Fruit fly (Drosophila melanogaster): ENCODE data around the gene CG12715.

Gene CG12715

dm6 chrX:13099919-13100318 lies 44.8 kb upstream of the CG12715 start (continued):
- TF ChIP-seq nerfin-2 (GFP tag; IDR thresholded peaks at IDR 0.05; ENCODE audit: partially characterized antibody) (no peak), fd102C (GFP tag; optimal IDR thresholded peaks at IDR 0.05) (no peak), Gsc (GFP tag; IDR thresholded peaks at IDR 0.05) (peak; percentile 48; the same call in 1 of the 2 replicates), rib (GFP tag; IDR thresholded peaks at IDR 0.05) (peak; percentile 82), Med (GFP tag) (peak; percentile 85), Doc3 (GFP tag; IDR thresholded peaks at IDR 0.05; ENCODE audit: partially characterized antibody) (no peak), H2.0 (GFP tag; IDR thresholded peaks at IDR 0.05) (peak; percentile 90), Ets65A (GFP tag) (peak; percentile 68), CG11560 (tag; IDR thresholded peaks at IDR 0.05) (peak; percentile 62; the same call in 2 of the 3 replicates), CG12104 (GFP tag; optimal IDR thresholded peaks at IDR 0.05) (peak; percentile 46), Lpt (GFP tag; optimal IDR thresholded peaks at IDR 0.05) (no peak), sna (GFP tag; IDR thresholded peaks at IDR 0.05; ENCODE audit: partially characterized antibody) (no peak), CG12391 (tag; optimal IDR thresholded peaks at IDR 0.05) (peak; percentile 79), gt (GFP tag; IDR thresholded peaks at IDR 0.05) (0 out of 2 replicates have a peak, but pooled peaks have one; percentile 46), Hsf (GFP tag; optimal IDR thresholded peaks at IDR 0.05) (peak; percentile 6), jing (GFP tag; optimal IDR thresholded peaks at IDR 0.05) (peak; percentile 45), grn (GFP tag; optimal IDR thresholded peaks at IDR 0.05) (no peak), Sox100B (GFP tag; optimal IDR thresholded peaks at IDR 0.05) (peak; percentile 64), ara (GFP tag; IDR thresholded peaks at IDR 0.05) (peak; percentile 79), E2f1 (GFP tag; IDR thresholded peaks at IDR 0.05) (peak; percentile 86), CG11456 (GFP tag; IDR thresholded peaks at IDR 0.05) (peak; percentile 91), az2 (GFP tag; optimal IDR thresholded peaks at IDR 0.05) (peak; percentile 61), slou (GFP tag; optimal IDR thresholded peaks at IDR 0.05) (no peak), CG18619 (GFP tag; optimal IDR thresholded peaks at IDR 0.05) (peak; percentile 71), CG4730 (GFP tag; IDR thresholded peaks at IDR 0.05) (peak; percentile 80), CG12942 (GFP tag; optimal IDR thresholded peaks at IDR 0.05) (peak; percentile 55), CG1792 (GFP tag; optimal IDR thresholded peaks at IDR 0.05) (no peak), pho (GFP tag; optimal IDR thresholded peaks at IDR 0.05) (peak; percentile 11), Blimp-1 (GFP tag; optimal IDR thresholded peaks at IDR 0.05) (peak; percentile 69), jumu (GFP tag; optimal IDR thresholded peaks at IDR 0.05) (peak; percentile 1), Tbp (GFP tag; optimal IDR thresholded peaks at IDR 0.05) (no peak), CG18262 (tag; optimal IDR thresholded peaks at IDR 0.05) (peak; percentile 70), CG17361 (GFP tag; IDR thresholded peaks at IDR 0.05) (peak; percentile 79), chif (GFP tag; optimal IDR thresholded peaks at IDR 0.05) (no peak), CG7556 (GFP tag; optimal IDR thresholded peaks at IDR 0.05) (peak; percentile 76), CG33557 (GFP tag; optimal IDR thresholded peaks at IDR 0.05) (peak; percentile 19), CG9437 (GFP tag; optimal IDR thresholded peaks at IDR 0.05) (peak; percentile 51), Mrtf (GFP tag; IDR thresholded peaks at IDR 0.05) (peak; percentile 91), CG11723 (GFP tag; optimal IDR thresholded peaks at IDR 0.05) (peak; percentile 65), Kr (GFP tag; optimal IDR thresholded peaks at IDR 0.05) (no peak), CG10267 (tag; optimal IDR thresholded peaks at IDR 0.05) (peak; percentile 59), luna (GFP tag; optimal IDR thresholded peaks at IDR 0.05) (no peak), CG7786 (GFP tag; optimal IDR thresholded peaks at IDR 0.05) (no peak), CG12769 (tag; optimal IDR thresholded peaks at IDR 0.05) (peak; percentile 86), D (optimal IDR thresholded peaks at IDR 0.05) (no peak), D (GFP tag; optimal IDR thresholded peaks at IDR 0.05) (peak; percentile 56), sqz (GFP tag; optimal IDR thresholded peaks at IDR 0.05) (peak; percentile 12), CG10959 (GFP tag; IDR thresholded peaks at IDR 0.05) (no peak), CG15601 (tag; optimal IDR thresholded peaks at IDR 0.05) (peak; percentile 45), gro (GFP tag; optimal IDR thresholded peaks at IDR 0.05) (no peak), seq (GFP tag; IDR thresholded peaks at IDR 0.05) (peak; percentile 86), BEAF-32 (GFP tag; optimal IDR thresholded peaks at IDR 0.05) (no peak)
